Worm (Caenorhabditis elegans) whole organism, mixed stage, embryonic: ENCODE data around the gene cdc-48.1.

ENCODE experiments used
- M03D4.4 ChIP-seq: sonication (generic microtip); optimal IDR thresholded peaks from 2 replicates; lab custom pipeline; 2017; ENCODE audit warnings: mild to moderate bottlenecking, missing genetic modification characterization, missing compliant biosample characterization
- bed-3 ChIP-seq: fragments of 200-800 bp; sonication (Bioruptor generic); optimal IDR thresholded peaks from 3 replicates; lab custom pipeline; 2018; ENCODE audit warnings: mild to moderate bottlenecking, missing genetic modification characterization, moderate library complexity, missing compliant biosample characterization
- blmp-1 ChIP-seq: fragments of 150-350 bp; optimal IDR thresholded peaks from 2 replicates; lab custom pipeline; 2014; ENCODE audit warnings: missing biosample characterization, missing genetic modification characterization
- ceh-39 ChIP-seq: fragments of 150-350 bp; optimal IDR thresholded peaks from 2 replicates; lab custom pipeline; 2014; ENCODE audit warnings: missing biosample characterization, missing genetic modification characterization
- ceh-43 ChIP-seq: fragments of 200-800 bp; sonication (Bioruptor generic); optimal IDR thresholded peaks from 2 replicates; lab custom pipeline; 2018; ENCODE audit warnings: mild to moderate bottlenecking, missing genetic modification characterization, moderate library complexity, missing compliant biosample characterization
- ceh-83 ChIP-seq: fragments of 200-800 bp; sonication (Bioruptor generic); optimal IDR thresholded peaks from 2 replicates; lab custom pipeline; 2018; ENCODE audit warnings: mild to moderate bottlenecking, missing genetic modification characterization, missing compliant biosample characterization
- ces-1 ChIP-seq: fragments of 150-350 bp; optimal IDR thresholded peaks from 2 replicates; lab custom pipeline; 2014; ENCODE audit warnings: missing biosample characterization, missing genetic modification reagents, missing genetic modification characterization
- cnd-1 ChIP-seq: fragments of 200-800 bp; sonication (Bioruptor generic); optimal IDR thresholded peaks from 2 replicates; lab custom pipeline; 2018; ENCODE audit warnings: mild to moderate bottlenecking, missing genetic modification characterization, missing compliant biosample characterization
- elt-1 ChIP-seq: sonication (generic microtip); optimal IDR thresholded peaks from 2 replicates; lab custom pipeline; 2017; ENCODE audit warnings: missing genetic modification characterization, mild to moderate bottlenecking, missing compliant biosample characterization, antibody characterized with exemption, moderate library complexity, borderline replicate concordance; ENCODE audit not compliant: insufficient read depth
- elt-3 ChIP-seq: fragments of 150-350 bp; optimal IDR thresholded peaks from 2 replicates; lab custom pipeline; 2014; ENCODE audit warnings: missing biosample characterization, missing genetic modification characterization
- flh-1 ChIP-seq: fragments of 200-800 bp; sonication (Bioruptor generic); optimal IDR thresholded peaks from 2 replicates; lab custom pipeline; 2018; ENCODE audit warnings: mild to moderate bottlenecking, missing genetic modification characterization, moderate library complexity, missing compliant biosample characterization
- ham-2 ChIP-seq: fragments of 200-800 bp; sonication (Bioruptor generic); optimal IDR thresholded peaks from 2 replicates; lab custom pipeline; 2018; ENCODE audit warnings: mild to moderate bottlenecking, missing genetic modification characterization, missing compliant biosample characterization
- lin-13 ChIP-seq: fragments of 150-350 bp; optimal IDR thresholded peaks from 2 replicates; lab custom pipeline; 2014; ENCODE audit warnings: missing biosample characterization, missing genetic modification characterization
- lin-32 ChIP-seq: fragments of 200-800 bp; sonication (Bioruptor generic); optimal IDR thresholded peaks from 2 replicates; lab custom pipeline; 2018; ENCODE audit warnings: mild to moderate bottlenecking, missing genetic modification characterization, missing compliant biosample characterization
- lsy-2 ChIP-seq: fragments of 150-350 bp; optimal IDR thresholded peaks from 2 replicates; lab custom pipeline; 2014; ENCODE audit warnings: missing biosample characterization, missing genetic modification characterization
- mab-5 ChIP-seq: fragments of 150-350 bp; optimal IDR thresholded peaks from 2 replicates; lab custom pipeline; 2014; ENCODE audit warnings: missing biosample characterization, missing genetic modification characterization
- mep-1 ChIP-seq: fragments of 150-350 bp; optimal IDR thresholded peaks from 2 replicates; lab custom pipeline; 2017; ENCODE audit warnings: missing biosample characterization, missing genetic modification reagents, missing genetic modification characterization, inconsistent platforms
- mls-2 ChIP-seq: sonication (generic microtip); optimal IDR thresholded peaks from 2 replicates; lab custom pipeline; 2016; ENCODE audit warnings: mild to moderate bottlenecking, missing genetic modification characterization, moderate library complexity, missing compliant biosample characterization
- nhr-12 ChIP-seq: fragments of 150-350 bp; optimal IDR thresholded peaks from 2 replicates; lab custom pipeline; 2014; ENCODE audit warnings: missing biosample characterization, missing genetic modification characterization
- nhr-2 ChIP-seq: fragments of 150-350 bp; optimal IDR thresholded peaks from 2 replicates; lab custom pipeline; 2014; ENCODE audit warnings: missing biosample characterization, missing genetic modification characterization
- nhr-28 ChIP-seq: fragments of 150-350 bp; optimal IDR thresholded peaks from 2 replicates; lab custom pipeline; 2014; ENCODE audit warnings: missing biosample characterization, missing genetic modification characterization
- nhr-76 ChIP-seq: sonication (generic microtip); optimal IDR thresholded peaks from 2 replicates; lab custom pipeline; 2017; ENCODE audit warnings: missing biosample characterization, missing genetic modification characterization
- pha-4 ChIP-seq: fragments of 150-350 bp; optimal IDR thresholded peaks from 2 replicates; lab custom pipeline; 2018; ENCODE audit warnings: missing biosample characterization, missing genetic modification reagents, missing genetic modification characterization
- sem-2 ChIP-seq: fragments of 200-800 bp; sonication (Bioruptor generic); optimal IDR thresholded peaks from 2 replicates; lab custom pipeline; 2018; ENCODE audit warnings: mild to moderate bottlenecking, missing genetic modification characterization, missing compliant biosample characterization
- snpc-4 ChIP-seq: fragments of 150-350 bp; optimal IDR thresholded peaks from 2 replicates; lab custom pipeline; 2014; ENCODE audit warnings: missing biosample characterization, missing genetic modification characterization
- sptf-1 ChIP-seq: sonication (generic microtip); optimal IDR thresholded peaks from 2 replicates; lab custom pipeline; 2017; ENCODE audit warnings: mild to moderate bottlenecking, missing genetic modification characterization, moderate library complexity, missing compliant biosample characterization
- tbx-8 ChIP-seq: fragments of 200-800 bp; sonication (Bioruptor generic); optimal IDR thresholded peaks from 2 replicates; lab custom pipeline; 2018; ENCODE audit warnings: mild to moderate bottlenecking, missing genetic modification characterization, moderate library complexity, missing compliant biosample characterization
- unc-120 ChIP-seq: sonication (generic microtip); optimal IDR thresholded peaks from 2 replicates; lab custom pipeline; 2017; ENCODE audit warnings: missing genetic modification characterization, missing compliant biosample characterization; ENCODE audit not compliant: poor library complexity, severe bottlenecking
- unc-39 ChIP-seq: fragments of 150-350 bp; optimal IDR thresholded peaks from 2 replicates; lab custom pipeline; 2014; ENCODE audit warnings: missing biosample characterization, missing genetic modification characterization
- unc-62 ChIP-seq: fragments of 150-350 bp; optimal IDR thresholded peaks from 2 replicates; lab custom pipeline; 2014; ENCODE audit warnings: missing biosample characterization, missing genetic modification reagents, missing genetic modification characterization
- zip-8 ChIP-seq: fragments of 150-350 bp; optimal IDR thresholded peaks from 2 replicates; lab custom pipeline; 2014; ENCODE audit warnings: missing biosample characterization, missing genetic modification characterization
- ztf-11 ChIP-seq: fragments of 150-350 bp; optimal IDR thresholded peaks from 2 replicates; lab custom pipeline; 2014; ENCODE audit warnings: missing biosample characterization, missing genetic modification characterization

The cdc-48.1 gene

DNA sequence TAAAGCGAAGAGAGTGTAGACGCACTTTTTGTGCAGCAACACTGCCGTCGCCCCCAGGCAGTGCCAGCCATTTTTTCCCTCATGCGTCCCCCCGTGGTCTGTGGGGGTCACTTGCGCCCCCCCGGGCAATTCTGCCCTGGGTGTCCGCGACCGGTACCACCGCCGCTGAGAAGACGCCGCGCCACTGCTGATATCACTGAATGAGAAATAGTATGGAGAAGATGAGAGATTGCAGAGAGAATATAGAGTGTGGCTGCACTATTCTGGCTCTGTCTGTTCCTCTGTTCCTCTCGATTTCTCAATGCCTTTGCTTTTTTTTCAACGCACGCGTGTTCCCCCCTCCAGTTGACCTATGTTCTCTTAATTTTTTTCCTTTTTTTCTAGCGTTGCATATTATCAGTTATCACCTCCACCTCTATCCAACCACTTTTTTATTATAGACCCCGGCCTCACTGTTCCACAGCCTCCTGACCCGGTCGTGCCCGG lies 35.5 kb downstream of the cdc-48.1 start, which contains the start of gene mab-10:
Gene mab-10 (plus strand): TSS at position 436 of the 486 bp plus-strand sequence.
- no peak for TF ChIP-seq ces-1 (GFP tag; lab: Kevin White, UChicago)
- no peak for TF ChIP-seq mab-5 (tag; lab: Kevin White, UChicago)
- no peak for TF ChIP-seq snpc-4
- no peak for TF ChIP-seq flh-1 (GFP tag; lab: Kevin White, UChicago)
- TF ChIP-seq lsy-2 (tag; lab: Kevin White, UChicago), result no peak
- TF ChIP-seq ztf-11 (tag; lab: Kevin White, UChicago), result no peak
- no peak for TF ChIP-seq nhr-12 (tag; lab: Kevin White, UChicago)
- no peak for TF ChIP-seq sptf-1
- TF ChIP-seq mep-1 (tag; lab: Kevin White, UChicago), result no peak
- no peak for TF ChIP-seq nhr-28 (tag; lab: Kevin White, UChicago)
- TF ChIP-seq nhr-76 (tag; lab: Kevin White, UChicago), result no peak
- no peak for TF ChIP-seq blmp-1 (tag; lab: Kevin White, UChicago)
- TF ChIP-seq pha-4 (tag; lab: Kevin White, UChicago), result no peak
- no peak for TF ChIP-seq M03D4.4 (tag; lab: Kevin White, UChicago)
- TF ChIP-seq bed-3 (GFP tag; lab: Kevin White, UChicago), result no peak
- no peak for TF ChIP-seq unc-120 (tag; lab: Kevin White, UChicago)
- TF ChIP-seq sem-2 (GFP tag; lab: Kevin White, UChicago), result no peak
- no peak for TF ChIP-seq ceh-43
- TF ChIP-seq tbx-8 (GFP tag; lab: Kevin White, UChicago), result no peak

DNA sequence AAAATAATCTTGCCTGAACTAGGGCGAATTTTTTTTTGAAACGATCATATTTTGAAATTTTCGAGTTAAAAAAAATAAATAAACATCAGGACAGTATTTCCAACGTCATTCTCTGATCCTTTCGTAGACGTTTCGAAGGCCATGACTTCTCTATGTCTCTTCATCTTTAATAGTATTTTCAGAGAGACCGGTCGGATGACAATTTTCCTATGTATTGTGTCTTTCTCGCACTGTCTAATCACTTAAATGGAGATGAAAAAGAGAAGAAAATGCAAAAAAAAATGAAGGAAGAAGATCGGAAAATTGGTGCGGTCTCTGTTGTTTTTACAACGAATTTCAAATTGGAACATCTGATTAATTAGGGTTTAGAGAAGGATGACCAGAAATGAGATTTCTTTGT lies 38.1 kb downstream of the cdc-48.1 start:
- no peak for TF ChIP-seq ces-1 (GFP tag; lab: Kevin White, UChicago)
- no peak for TF ChIP-seq blmp-1 (tag; lab: Kevin White, UChicago)
- no peak for TF ChIP-seq elt-3 (tag; lab: Kevin White, UChicago)
- TF ChIP-seq mls-2 (tag; lab: Kevin White, UChicago), result no peak
- TF ChIP-seq ceh-83, result no peak
- TF ChIP-seq ham-2, result no peak
- no peak for TF ChIP-seq snpc-4
- TF ChIP-seq flh-1 (GFP tag; lab: Kevin White, UChicago), result no peak
- TF ChIP-seq mep-1 (tag; lab: Kevin White, UChicago), result no peak
- TF ChIP-seq ceh-39 (tag; lab: Kevin White, UChicago), result no peak
- no peak for TF ChIP-seq elt-1
- no peak for TF ChIP-seq unc-120 (tag; lab: Kevin White, UChicago)
- TF ChIP-seq nhr-12 (tag; lab: Kevin White, UChicago), result no peak
- no peak for TF ChIP-seq lsy-2 (tag; lab: Kevin White, UChicago)
- no peak for TF ChIP-seq cnd-1
- no peak for TF ChIP-seq nhr-76 (tag; lab: Kevin White, UChicago)
- TF ChIP-seq, all 35 proteins: peak for 0

DNA sequence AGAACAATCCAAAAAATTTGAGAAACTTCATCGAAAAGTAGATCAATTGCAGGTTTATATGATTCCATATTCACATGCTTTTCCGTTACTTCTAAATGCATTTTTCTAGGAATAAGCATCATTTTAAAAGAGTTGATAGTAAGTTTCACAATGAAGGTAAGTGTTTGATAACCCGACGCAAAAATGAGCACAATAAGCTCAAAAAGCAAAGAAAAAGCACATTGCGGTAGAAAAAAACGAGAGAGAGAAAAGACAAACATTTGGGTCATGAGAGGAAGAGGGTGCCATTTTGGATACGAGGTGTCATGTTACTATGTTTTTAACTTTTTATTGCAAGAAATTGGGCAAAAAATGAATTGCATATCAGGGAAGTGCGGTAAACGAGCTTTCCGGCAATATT lies 38.8 kb downstream of the cdc-48.1 start, which contains the start of gene F59B10.6:
Gene F59B10.6 (minus strand): TSS at position 101 of the 400 bp plus-strand sequence.
- TF ChIP-seq lin-32 (GFP tag; lab: Kevin White, UChicago), result no peak
- no peak for TF ChIP-seq ham-2
- no peak for TF ChIP-seq flh-1 (GFP tag; lab: Kevin White, UChicago)
- no peak for TF ChIP-seq ztf-11 (tag; lab: Kevin White, UChicago)
- TF ChIP-seq lin-13 (tag; lab: Kevin White, UChicago), result no peak
- no peak for TF ChIP-seq mls-2 (tag; lab: Kevin White, UChicago)
- TF ChIP-seq, all 35 proteins: peak for 0

DNA sequence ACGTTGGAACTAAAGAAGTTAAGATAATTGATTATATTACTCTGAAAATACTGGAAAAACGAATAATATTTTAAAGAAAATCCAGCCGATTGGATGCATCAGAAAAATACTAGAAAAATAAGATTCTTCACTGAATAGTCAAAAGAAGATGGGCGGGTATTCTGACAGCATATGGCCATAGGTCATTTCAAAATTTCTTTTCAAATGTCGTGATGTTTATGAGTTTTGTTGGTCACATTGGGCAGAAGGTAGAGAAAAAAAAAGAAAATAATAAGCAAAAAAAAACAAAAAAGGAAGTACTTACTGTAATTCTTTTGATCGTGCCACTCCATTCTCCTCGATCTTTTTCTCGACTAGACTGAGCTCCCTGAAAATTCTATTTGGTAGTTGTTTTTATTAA lies 39.6 kb downstream of the cdc-48.1 start, which contains the start of gene F59B10.5:
Gene F59B10.5 (minus strand): TSS at position 101 of the 400 bp plus-strand sequence.
- no peak for TF ChIP-seq nhr-76 (tag; lab: Kevin White, UChicago)
- no peak for TF ChIP-seq elt-1
- TF ChIP-seq mls-2 (tag; lab: Kevin White, UChicago), result no peak
- no peak for TF ChIP-seq bed-3 (GFP tag; lab: Kevin White, UChicago)
- TF ChIP-seq ceh-83, result no peak
- TF ChIP-seq ces-1 (GFP tag; lab: Kevin White, UChicago), result no peak
- no peak for TF ChIP-seq lsy-2 (tag; lab: Kevin White, UChicago)
- no peak for TF ChIP-seq ceh-39 (tag; lab: Kevin White, UChicago)
- TF ChIP-seq nhr-28 (tag; lab: Kevin White, UChicago), result no peak
- TF ChIP-seq unc-120 (tag; lab: Kevin White, UChicago), result no peak

DNA sequence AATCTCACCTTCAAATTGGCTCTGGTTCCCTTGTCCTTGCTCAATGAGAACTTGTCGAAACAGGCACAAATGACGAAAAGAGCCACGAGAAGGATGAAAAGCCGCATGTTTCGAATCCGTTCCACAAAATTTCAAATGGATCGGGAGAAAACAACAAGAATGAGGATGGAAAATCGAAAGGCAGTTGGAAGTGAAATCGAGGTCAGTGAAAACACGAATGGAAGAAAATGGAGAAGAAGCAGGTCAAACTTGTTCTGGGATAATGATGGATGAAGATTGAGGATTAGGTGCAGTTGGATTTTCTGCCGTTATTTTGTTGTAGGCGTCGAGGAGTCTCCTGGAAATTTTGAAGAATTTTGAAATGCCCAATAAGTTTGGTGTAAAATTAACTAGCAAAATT lies 40.2 kb downstream of the cdc-48.1 start:
- TF ChIP-seq bed-3 (GFP tag; lab: Kevin White, UChicago) (no peak), unc-62 (GFP tag; lab: Kevin White, UChicago) (no peak), zip-8 (tag; lab: Kevin White, UChicago) (no peak), ztf-11 (tag; lab: Kevin White, UChicago) (no peak), nhr-12 (tag; lab: Kevin White, UChicago) (no peak), sem-2 (GFP tag; lab: Kevin White, UChicago) (no peak), unc-120 (tag; lab: Kevin White, UChicago) (no peak), lin-32 (GFP tag; lab: Kevin White, UChicago) (no peak), ham-2 (no peak), ceh-39 (tag; lab: Kevin White, UChicago) (no peak), nhr-2 (tag; lab: Kevin White, UChicago) (no peak), unc-39 (tag; lab: Kevin White, UChicago) (no peak), lin-13 (tag; lab: Kevin White, UChicago) (no peak)
- TF ChIP-seq, all 35 proteins: peak for 0
